Fruit fly (Drosophila melanogaster) whole organism, embryonic: Measurements from ENCODE around the gene Bhmt.

Source experiments
- Bdp1 ChIP-seq: fragments of 200-800 bp; sonication (Bioruptor generic); optimal IDR thresholded peaks from 3 replicates; lab custom pipeline; 2016; ENCODE audit warnings: missing biosample characterization, missing genetic modification characterization
- CG10267 ChIP-seq: fragments of 200-800 bp; sonication (Bioruptor generic); optimal IDR thresholded peaks from 2 replicates; lab custom pipeline; 2018; ENCODE audit warnings: missing biosample characterization, mild to moderate bottlenecking, missing genetic modification characterization, moderate library complexity
- CG10462 ChIP-seq: fragments of 200-800 bp; sonication (Bioruptor generic); optimal IDR thresholded peaks from 2 replicates; lab custom pipeline; 2016; ENCODE audit warnings: missing biosample characterization, missing genetic modification characterization
- CG10543 ChIP-seq: fragments of 200-800 bp; sonication (Bioruptor generic); optimal IDR thresholded peaks from 3 replicates; lab custom pipeline; 2017; ENCODE audit warnings: missing biosample characterization, mild to moderate bottlenecking, missing genetic modification characterization, moderate library complexity
- CG10654 ChIP-seq: fragments of 200-800 bp; sonication (Bioruptor generic); optimal IDR thresholded peaks from 2 replicates; lab custom pipeline; 2016; ENCODE audit warnings: missing biosample characterization, missing genetic modification characterization
- CG10979 ChIP-seq: fragments of 200-800 bp; sonication (Bioruptor generic); optimal IDR thresholded peaks from 2 replicates; lab custom pipeline; 2018; ENCODE audit warnings: missing biosample characterization, mild to moderate bottlenecking, missing genetic modification characterization, moderate library complexity
- CG13296 ChIP-seq: fragments of 200-800 bp; sonication (Bioruptor generic); optimal IDR thresholded peaks from 3 replicates; lab custom pipeline; 2018; ENCODE audit warnings: missing biosample characterization, mild to moderate bottlenecking, missing genetic modification characterization
- CG1832 ChIP-seq: fragments of 200-800 bp; sonication (Bioruptor generic); optimal IDR thresholded peaks from 2 replicates; lab custom pipeline; 2017; ENCODE audit warnings: missing biosample characterization, mild to moderate bottlenecking, missing genetic modification characterization, inconsistent platforms
- CG2875 ChIP-seq: fragments of 200-800 bp; sonication (Bioruptor generic); optimal IDR thresholded peaks from 2 replicates; lab custom pipeline; 2017; ENCODE audit warnings: missing biosample characterization, mild to moderate bottlenecking, missing genetic modification characterization, missing genetic modification reagents
- CG33557 ChIP-seq: fragments of 200-800 bp; sonication (Bioruptor generic); optimal IDR thresholded peaks from 2 replicates; lab custom pipeline; 2019; ENCODE audit warnings: missing biosample characterization, mild to moderate bottlenecking, missing genetic modification characterization, moderate library complexity
- CG34422 ChIP-seq: fragments of 200-800 bp; sonication (Bioruptor generic); IDR thresholded peaks from 3 replicates; pipeline ENCODE4 v1.3.6; 2022; ENCODE audit warnings: missing biosample characterization, missing genetic modification characterization
- CG5953 ChIP-seq: fragments of 200-800 bp; sonication (Bioruptor generic); IDR thresholded peaks from 2 replicates; pipeline ENCODE4 v1.3.6; 2022; ENCODE audit warnings: missing biosample characterization, missing genetic modification characterization
- CG6272 ChIP-seq: fragments of 200-800 bp; sonication (Bioruptor generic); IDR thresholded peaks from 2 replicates; pipeline ENCODE4 v1.3.6; 2022; ENCODE audit warnings: missing biosample characterization, missing genetic modification characterization
- CG7556 ChIP-seq: fragments of 200-800 bp; sonication (Bioruptor generic); optimal IDR thresholded peaks from 2 replicates; lab custom pipeline; 2017; ENCODE audit warnings: missing biosample characterization, mild to moderate bottlenecking, missing genetic modification characterization
- CG8924 ChIP-seq: fragments of 200-800 bp; optimal IDR thresholded peaks from 3 replicates; lab custom pipeline; 2019; ENCODE audit warnings: missing biosample characterization, mild to moderate bottlenecking, missing genetic modification characterization, moderate library complexity
- CG9876 ChIP-seq: fragments of 200-800 bp; sonication (Bioruptor generic); optimal IDR thresholded peaks from 2 replicates; lab custom pipeline; 2016; ENCODE audit warnings: missing biosample characterization, missing genetic modification characterization
- CHES-1-like ChIP-seq: fragments of 200-800 bp; sonication (Bioruptor generic); optimal IDR thresholded peaks from 2 replicates; lab custom pipeline; 2016; ENCODE audit warnings: missing biosample characterization, missing genetic modification characterization
- HLH3B ChIP-seq: fragments of 200-800 bp; sonication (Bioruptor generic); IDR thresholded peaks from 2 replicates; pipeline ENCODE4 v1.3.6; 2022; ENCODE audit warnings: missing biosample characterization, missing genetic modification characterization
- Hand ChIP-seq: fragments of 200-800 bp; sonication (Bioruptor generic); optimal IDR thresholded peaks from 2 replicates; lab custom pipeline; 2017; ENCODE audit warnings: mild to moderate bottlenecking, missing biosample characterization, missing genetic modification reagents, missing genetic modification characterization
- HmgD ChIP-seq: fragments of 200-800 bp; sonication (Bioruptor generic); optimal IDR thresholded peaks from 3 replicates; lab custom pipeline; 2016; ENCODE audit warnings: missing biosample characterization, missing genetic modification characterization
- Med ChIP-seq: fragments of 200-800 bp; sonication (Bioruptor generic); peaks from one replicate; lab custom pipeline; 2016; ENCODE audit warnings: missing biosample characterization, missing genetic modification characterization, mild to moderate bottlenecking, inconsistent platforms, moderate library complexity
- NK7.1 ChIP-seq: fragments of 200-800 bp; sonication (Bioruptor generic); optimal IDR thresholded peaks from 3 replicates; lab custom pipeline; 2016; ENCODE audit warnings: missing biosample characterization, missing genetic modification characterization
- Neu2 ChIP-seq: fragments of 200-800 bp; sonication (Bioruptor generic); optimal IDR thresholded peaks from 3 replicates; lab custom pipeline; 2016; ENCODE audit warnings: missing biosample characterization, missing genetic modification characterization, borderline replicate concordance
- Nf-YB ChIP-seq: fragments of 200-800 bp; sonication (Bioruptor generic); optimal IDR thresholded peaks from 3 replicates; lab custom pipeline; 2019; ENCODE audit warnings: missing biosample characterization, mild to moderate bottlenecking, missing genetic modification characterization, moderate library complexity
- Pdp1 ChIP-seq, 2 experiments: fragments of 200-800 bp; sonication (Bioruptor generic); optimal IDR thresholded peaks; 3 replicates each; lab custom pipeline; 2016; ENCODE audit warnings: missing biosample characterization in 2 of 2, missing genetic modification characterization in 2 of 2, mild to moderate bottlenecking in 1 of 2, moderate library complexity in 1 of 2
- Poxn ChIP-seq: fragments of 200-800 bp; sonication (Bioruptor generic); IDR thresholded peaks from 2 replicates; pipeline ENCODE4 v1.3.6; 2022; ENCODE audit warnings: missing biosample characterization, missing genetic modification characterization
- Side ChIP-seq: fragments of 200-800 bp; sonication (Bioruptor generic); optimal IDR thresholded peaks from 2 replicates; lab custom pipeline; 2016; ENCODE audit warnings: missing biosample characterization, missing genetic modification characterization
- Sin3A ChIP-seq: fragments of >200 bp; optimal IDR thresholded peaks from 2 replicates; lab custom pipeline; 2018
- bbx ChIP-seq: fragments of 200-800 bp; sonication (Bioruptor generic); IDR thresholded peaks from 2 replicates; pipeline ENCODE4 v1.3.6; 2022; ENCODE audit warnings: missing biosample characterization, missing genetic modification characterization; ENCODE audit not compliant: partially characterized antibody
- bsh ChIP-seq, 2 experiments: fragments of 200-800 bp; sonication (Bioruptor generic); optimal IDR thresholded peaks; 2 replicates each; lab custom pipeline; 2017 to 2018; ENCODE audit warnings: mild to moderate bottlenecking in 2 of 2, missing biosample characterization in 2 of 2, missing genetic modification characterization in 2 of 2, moderate library complexity in 1 of 2
- en ChIP-seq: fragments of 200-800 bp; sonication (Bioruptor generic); optimal IDR thresholded peaks from 2 replicates; lab custom pipeline; 2016; ENCODE audit warnings: missing biosample characterization, missing genetic modification characterization
- eve ChIP-seq, 2 experiments: fragments of >200 bp; optimal IDR thresholded peaks; 2 replicates each; lab custom pipeline; 2017; ENCODE audit warnings: missing biosample characterization in 2 of 2, missing genetic modification characterization in 2 of 2
- ftz-f1 ChIP-seq: fragments of 200-800 bp; sonication (Bioruptor generic); optimal IDR thresholded peaks from 2 replicates; lab custom pipeline; 2016; ENCODE audit warnings: missing biosample characterization, missing genetic modification characterization
- grn ChIP-seq: fragments of 200-800 bp; sonication (Bioruptor generic); optimal IDR thresholded peaks from 3 replicates; lab custom pipeline; 2017; ENCODE audit warnings: missing biosample characterization, missing genetic modification characterization
- jigr1 ChIP-seq: fragments of 200-800 bp; sonication (Bioruptor generic); IDR thresholded peaks from 3 replicates; pipeline ENCODE4 v1.3.6; 2022; ENCODE audit warnings: missing biosample characterization, missing genetic modification characterization
- kni ChIP-seq: fragments of 200-800 bp; sonication (Bioruptor generic); optimal IDR thresholded peaks from 3 replicates; lab custom pipeline; 2017; ENCODE audit warnings: mild to moderate bottlenecking, missing biosample characterization, missing genetic modification reagents, missing genetic modification characterization
- lov ChIP-seq, 2 experiments: fragments of 200-800 bp in 1 of 2; fragments of >200 bp in 1 of 2; sonication (Bioruptor generic) in 1 of 2; IDR thresholded peaks in 1 of 2; optimal IDR thresholded peaks in 1 of 2; 2 replicates in 1 of 2; 3 replicates in 1 of 2; pipeline versions ENCODE4 v1.3.6 to Lab custom; 2017 to 2022; ENCODE audit warnings: missing biosample characterization in 1 of 2, missing genetic modification characterization in 1 of 2
- mirr ChIP-seq: fragments of 200-800 bp; sonication (Bioruptor generic); optimal IDR thresholded peaks from 3 replicates; lab custom pipeline; 2018; ENCODE audit warnings: missing biosample characterization, mild to moderate bottlenecking, missing genetic modification characterization
- nau ChIP-seq: fragments of 200-800 bp; sonication (Bioruptor generic); optimal IDR thresholded peaks from 3 replicates; lab custom pipeline; 2017; ENCODE audit warnings: missing biosample characterization, mild to moderate bottlenecking, missing genetic modification characterization, missing genetic modification reagents
- nom ChIP-seq: fragments of 200-800 bp; sonication (Bioruptor generic); optimal IDR thresholded peaks from 2 replicates; lab custom pipeline; 2017; ENCODE audit warnings: missing biosample characterization, missing genetic modification characterization, mild to moderate bottlenecking, moderate library complexity, missing genetic modification reagents
- org-1 ChIP-seq: fragments of 200-800 bp; sonication (Bioruptor generic); optimal IDR thresholded peaks from 2 replicates; lab custom pipeline; 2017; ENCODE audit warnings: missing biosample characterization, missing genetic modification characterization
- p53 ChIP-seq: fragments of 200-800 bp; sonication (Bioruptor generic); optimal IDR thresholded peaks from 2 replicates; lab custom pipeline; 2016; ENCODE audit warnings: missing biosample characterization, missing genetic modification characterization
- run ChIP-seq: fragments of 200-800 bp; sonication (Bioruptor generic); optimal IDR thresholded peaks from 3 replicates; lab custom pipeline; 2018; ENCODE audit warnings: missing biosample characterization, mild to moderate bottlenecking, missing genetic modification characterization
- sens-2 ChIP-seq: fragments of 200-800 bp; sonication (Bioruptor generic); IDR thresholded peaks from 2 replicates; pipeline ENCODE4 v1.3.6; 2022; ENCODE audit warnings: missing biosample characterization, missing genetic modification characterization
- sim ChIP-seq: fragments of 200-800 bp; sonication (Bioruptor generic); IDR thresholded peaks from 2 replicates; pipeline ENCODE4 v1.3.6; 2022; ENCODE audit warnings: missing biosample characterization, missing genetic modification characterization
- zfh1 ChIP-seq: fragments of 200-800 bp; sonication (Bioruptor generic); IDR thresholded peaks from 3 replicates; pipeline ENCODE4 v1.3.6; 2022; ENCODE audit warnings: missing biosample characterization, missing genetic modification characterization

Gene Bhmt

dm6 chr2L:18943797-18944174 is 13.3 kb downstream of the Bhmt start, which contains the start of gene ssp3 (continued):
- TF ChIP-seq p53 (GFP tag; lab: Kevin White, UChicago): no peak
- TF ChIP-seq kni: no peak
- TF ChIP-seq CG10979: no peak
- no peak for TF ChIP-seq Bdp1 (GFP tag; lab: Kevin White, UChicago)
- no peak for TF ChIP-seq Hand (GFP tag; lab: Kevin White, UChicago)
- TF ChIP-seq bbx: no peak
- TF ChIP-seq CG10462 (GFP tag; lab: Kevin White, UChicago): no peak
- no peak for TF ChIP-seq CG1832 (GFP tag; lab: Kevin White, UChicago)
- peak; percentile 37 for TF ChIP-seq CG10267 (tag; lab: Kevin White, UChicago)
- no peak for TF ChIP-seq run (tag; lab: Kevin White, UChicago)
- TF ChIP-seq ftz-f1 (GFP tag; lab: Kevin White, UChicago): no peak
- no peak for TF ChIP-seq en
- no peak for TF ChIP-seq jigr1 (GFP tag; lab: Robert Waterston, UW)
- TF ChIP-seq zfh1 (GFP tag; lab: Robert Waterston, UW): no peak
- no peak for TF ChIP-seq Nf-YB (GFP tag; lab: Kevin White, UChicago)
- TF ChIP-seq CG8924 (tag; lab: Kevin White, UChicago): no peak
- peak in 1 of 2 experiments; percentile 99 for TF ChIP-seq Pdp1 (GFP tag; optimal IDR thresholded peaks at IDR 0.05; lab: Kevin White, UChicago)
- TF ChIP-seq Side (GFP tag; lab: Kevin White, UChicago): no peak
- peak; percentile 70 for TF ChIP-seq Sin3A (lab: Kevin White, UChicago)
- TF ChIP-seq mirr (GFP tag; lab: Kevin White, UChicago): no peak
- no peak for TF ChIP-seq CG9876 (GFP tag; lab: Kevin White, UChicago)
- no peak for TF ChIP-seq CG34422 (GFP tag; lab: Robert Waterston, UW)
- TF ChIP-seq CG33557 (GFP tag; lab: Kevin White, UChicago): no peak

- TF ChIP-seq org-1 (GFP tag; lab: Kevin White, UChicago) (no peak), sens-2 (GFP tag; lab: Robert Waterston, UW) (no peak), bsh (GFP tag; optimal IDR thresholded peaks at IDR 0.05; lab: Kevin White, UChicago) (peak in 1 of 2 experiments; percentile 38), sim (no peak), HmgD (GFP tag; lab: Kevin White, UChicago) (no peak), CHES-1-like (no peak), Neu2 (GFP tag; lab: Kevin White, UChicago) (no peak), CG6272 (GFP tag; lab: Robert Waterston, UW) (no peak), HLH3B (GFP tag; lab: Robert Waterston, UW) (no peak), Med (GFP tag; lab: Kevin White, UChicago) (peak; percentile 38), lov (optimal IDR thresholded peaks at IDR 0.05; lab: Kevin White, UChicago) (no peak), lov (GFP tag; IDR thresholded peaks at IDR 0.05; lab: Robert Waterston, UW) (no peak), nau (GFP tag; lab: Kevin White, UChicago) (peak; percentile 11), grn (GFP tag; lab: Kevin White, UChicago) (no peak), CG10543 (GFP tag; lab: Kevin White, UChicago) (no peak), NK7.1 (no peak), CG13296 (no peak), Poxn (GFP tag; lab: Robert Waterston, UW) (no peak), CG7556 (no peak), CG2875 (GFP tag; lab: Kevin White, UChicago) (no peak), eve (GFP tag; optimal IDR thresholded peaks at IDR 0.05; lab: Kevin White, UChicago) (no peak), CG10654 (GFP tag; lab: Kevin White, UChicago) (no peak), CG5953 (GFP tag; lab: Robert Waterston, UW) (no peak), nom (GFP tag; lab: Kevin White, UChicago) (peak; percentile 82)
Measured at dm6 chr2L:18943309-18943708, 13.8 kb downstream of the Bhmt start.
